Worm (Caenorhabditis elegans): Measurements from ENCODE around the gene flp-8.
A peak's percentile ranks its signal among the peaks of the same experiment; 100 is the strongest.

flp-8 gene

DNA sequence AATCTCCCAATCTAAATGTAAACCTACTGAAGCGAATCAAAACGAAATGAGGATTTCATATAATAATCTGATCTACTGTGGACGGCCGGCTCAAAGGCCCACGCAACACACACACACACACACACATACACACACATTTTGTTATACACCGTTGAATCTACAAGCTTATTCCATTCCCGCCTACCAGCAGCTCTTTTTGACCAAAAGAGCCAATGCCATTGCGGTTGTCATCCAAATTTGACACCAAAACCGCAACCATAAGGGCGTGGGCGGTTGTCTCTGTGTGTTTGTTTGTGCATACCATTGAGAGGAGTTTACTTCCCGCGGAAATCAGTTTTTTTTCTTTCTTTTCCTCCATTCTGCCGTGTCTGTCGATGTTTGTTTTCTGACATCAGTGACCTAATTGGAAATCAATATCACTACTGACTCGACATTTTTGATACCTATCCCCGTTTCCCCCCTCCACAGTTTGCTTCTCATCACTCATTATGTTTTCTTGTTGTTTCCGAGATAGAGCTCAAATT, 38.3 kb upstream of the flp-8 start:
- TF ChIP-seq pha-4 (tag; optimal IDR thresholded peaks at IDR 0.05) (peak; percentile 66), hmg-11 (tag; optimal IDR thresholded peaks at IDR 0.05) (no peak), tbx-2 (tag; optimal IDR thresholded peaks at IDR 0.05) (no peak), R02D3.7 (tag; optimal IDR thresholded peaks at IDR 0.05) (no peak), ceh-82 (tag; optimal IDR thresholded peaks at IDR 0.05) (no peak)

DNA sequence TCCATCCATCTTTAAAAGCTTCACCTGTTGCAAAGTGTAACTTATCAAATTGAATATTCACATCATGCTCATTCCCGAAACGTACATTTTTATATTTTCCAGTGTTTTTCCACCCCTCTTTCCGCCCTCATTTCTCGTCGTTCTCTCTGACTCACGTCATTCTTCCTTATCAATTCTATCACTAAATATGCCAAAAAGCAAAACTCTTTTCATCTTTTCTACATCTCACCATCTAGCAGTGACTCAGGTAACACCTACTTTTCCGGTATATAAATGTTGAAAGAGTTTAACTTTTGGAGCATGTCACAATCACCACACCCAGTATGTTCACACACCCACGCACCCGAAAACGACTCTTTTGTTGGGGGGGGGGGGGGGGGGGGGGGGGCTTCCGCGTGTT, 36.7 kb upstream of the flp-8 start:
- peak; percentile 63 for TF ChIP-seq elt-2 (tag; optimal IDR thresholded peaks at IDR 0.05)
- no peak for TF ChIP-seq nhr-12 (tag; optimal IDR thresholded peaks at IDR 0.05)
- no peak for TF ChIP-seq mml-1 (tag; optimal IDR thresholded peaks at IDR 0.05)
- TF ChIP-seq pqm-1 (tag; optimal IDR thresholded peaks at IDR 0.05) = peak; percentile 86

DNA sequence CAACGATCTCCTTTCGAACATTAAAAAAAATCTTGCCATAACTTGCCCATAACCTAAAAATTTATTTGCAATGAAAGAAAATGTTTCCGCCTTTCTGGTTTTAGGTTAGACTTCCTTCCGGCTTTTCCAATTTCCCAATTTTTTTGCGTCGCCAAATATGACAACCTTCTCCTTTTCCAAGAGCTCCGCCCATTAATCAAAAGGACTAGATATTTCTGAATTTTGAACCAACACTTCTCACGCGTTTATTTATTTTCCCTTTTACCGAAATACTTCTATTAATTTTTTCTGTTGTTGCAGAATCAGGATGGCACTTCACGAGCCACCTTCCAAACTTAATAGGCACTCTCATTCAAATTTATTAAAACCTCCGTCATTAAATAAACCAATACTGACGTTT, 35.6 kb upstream of the flp-8 start, which contains the start of gene egrh-1:
TSS of gene egrh-1 (plus strand) at position 301 of the 400 bp plus-strand sequence.
- TF ChIP-seq hmg-11 (tag; optimal IDR thresholded peaks at IDR 0.05) = no peak
- TF ChIP-seq nhr-67 (tag; optimal IDR thresholded peaks at IDR 0.05) = no peak
- TF ChIP-seq unc-62 (GFP tag; optimal IDR thresholded peaks at IDR 0.05) = no peak
- TF ChIP-seq jun-1 (tag; optimal IDR thresholded peaks at IDR 0.05) = no peak
- no peak for TF ChIP-seq pha-4 (tag; optimal IDR thresholded peaks at IDR 0.05)
- TF ChIP-seq elt-1 (tag; optimal IDR thresholded peaks at IDR 0.05) = no peak
- TF ChIP-seq nhr-77 (tag; optimal IDR thresholded peaks at IDR 0.05) = no peak

DNA sequence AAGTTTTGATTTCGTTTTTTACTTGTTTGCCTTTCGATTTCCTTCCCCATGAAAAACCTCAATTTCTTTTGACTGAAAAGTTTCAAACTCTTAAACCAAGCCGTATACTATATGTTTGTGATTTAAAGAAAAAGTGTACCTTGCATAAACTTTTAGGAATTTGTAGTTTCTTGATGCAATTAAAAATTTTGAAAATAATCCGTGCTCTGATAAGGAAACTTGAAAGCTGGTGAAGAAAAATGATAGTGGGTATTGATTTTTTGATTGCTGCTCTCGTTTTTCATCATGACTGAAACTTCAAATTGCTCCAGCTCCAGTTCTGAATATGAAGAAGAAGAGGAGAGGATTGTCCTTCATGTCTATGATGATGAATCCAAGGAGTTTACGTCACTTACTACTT, 32.2 kb upstream of the flp-8 start, which contains the start of gene acd-3:
TSS of gene acd-3 (plus strand) at position 222 of the 400 bp plus-strand sequence.
- TF ChIP-seq nhr-76 (tag; optimal IDR thresholded peaks at IDR 0.05) (no peak), elt-2 (tag; optimal IDR thresholded peaks at IDR 0.05) (peak; percentile 58), mml-1 (tag; optimal IDR thresholded peaks at IDR 0.05) (no peak), elt-1 (tag; optimal IDR thresholded peaks at IDR 0.05) (no peak), lin-15B (tag; optimal IDR thresholded peaks at IDR 0.05) (no peak), R02D3.7 (tag; optimal IDR thresholded peaks at IDR 0.05) (no peak), zag-1 (tag; optimal IDR thresholded peaks at IDR 0.05) (no peak), nhr-237 (tag; optimal IDR thresholded peaks at IDR 0.05) (no peak), ceh-28 (tag; optimal IDR thresholded peaks at IDR 0.05) (peak; percentile 35), pqm-1 (tag; optimal IDR thresholded peaks at IDR 0.05) (peak; percentile 43), aly-2 (tag; optimal IDR thresholded peaks at IDR 0.05) (no peak)

DNA sequence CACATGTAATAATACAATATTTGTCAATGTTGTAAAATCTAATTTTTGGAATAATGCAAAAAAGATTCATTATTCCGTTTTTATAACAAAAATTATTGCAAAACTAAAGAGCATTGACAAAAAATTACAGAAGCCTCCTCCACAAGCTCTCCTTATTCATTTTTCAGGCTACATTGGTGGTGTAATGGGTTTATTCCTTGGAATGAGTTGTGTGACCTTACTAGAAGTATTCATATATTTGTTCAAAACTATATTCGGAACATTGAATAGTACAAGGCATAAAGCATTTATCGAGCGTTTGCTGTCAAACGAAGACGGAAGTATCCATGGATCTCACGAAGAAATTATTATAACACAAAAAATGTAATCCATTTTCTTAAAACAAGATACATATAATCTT, 29.3 kb upstream of the flp-8 start:
- TF ChIP-seq ceh-16 (tag; optimal IDR thresholded peaks at IDR 0.05) (no peak), pqm-1 (tag; optimal IDR thresholded peaks at IDR 0.05) (no peak), skn-1 (tag; optimal IDR thresholded peaks at IDR 0.05) (no peak), lin-39 (tag; optimal IDR thresholded peaks at IDR 0.05) (no peak), eor-1 (tag; optimal IDR thresholded peaks at IDR 0.05) (no peak), jun-1 (tag; optimal IDR thresholded peaks at IDR 0.05) (no peak)

DNA sequence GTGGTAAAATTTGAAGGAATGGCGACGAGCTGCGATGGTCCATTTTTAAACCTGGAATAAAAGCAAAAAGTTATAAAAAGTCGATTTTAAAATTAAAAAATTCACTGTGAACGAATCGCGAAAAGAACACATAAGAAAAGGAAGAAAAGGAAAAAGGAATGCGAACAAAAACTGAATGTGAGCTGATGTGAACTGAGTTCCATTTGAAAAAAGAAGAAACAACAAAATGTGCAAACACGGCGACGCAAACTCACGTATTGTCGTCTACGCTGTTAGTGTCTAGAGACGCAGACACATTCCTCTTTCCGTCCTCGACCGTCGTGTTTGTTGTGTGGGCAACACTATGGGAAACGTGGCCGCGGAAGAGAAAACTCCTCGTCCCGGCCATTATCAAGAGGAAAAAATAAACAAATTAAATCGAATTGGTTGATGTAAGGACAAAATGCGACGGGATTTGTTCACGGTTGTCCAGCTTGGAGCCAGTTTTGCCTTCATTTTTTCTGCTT, 27.5 kb upstream of the flp-8 start, which contains the start of the genes C27C12.1 and C27C12.4:
TSS of gene C27C12.1 (minus strand) at position 51 of the 506 bp plus-strand sequence.
TSS of gene C27C12.4 (plus strand) at position 375 of the 506 bp plus-strand sequence.
- no peak for TF ChIP-seq fos-1 (tag; optimal IDR thresholded peaks at IDR 0.05)
- TF ChIP-seq skn-1 (tag; optimal IDR thresholded peaks at IDR 0.05) = peak; percentile 87
- peak; percentile 67 for TF ChIP-seq fkh-10 (GFP tag; optimal IDR thresholded peaks at IDR 0.05)
- no peak for TF ChIP-seq ceh-9 (tag; optimal IDR thresholded peaks at IDR 0.05)
- TF ChIP-seq egl-5 (tag; optimal IDR thresholded peaks at IDR 0.05) = peak; percentile 51
- no peak for TF ChIP-seq nhr-76 (tag; optimal IDR thresholded peaks at IDR 0.05)
- TF ChIP-seq mml-1 (tag; optimal IDR thresholded peaks at IDR 0.05) = no peak
- peak; percentile 20 for TF ChIP-seq nhr-11 (tag; optimal IDR thresholded peaks at IDR 0.05)
- no peak for TF ChIP-seq elt-3 (tag; optimal IDR thresholded peaks at IDR 0.05)
- TF ChIP-seq mdl-1 (tag; optimal IDR thresholded peaks at IDR 0.05) = no peak
- TF ChIP-seq nhr-77 (tag; optimal IDR thresholded peaks at IDR 0.05) = no peak
- peak; percentile 90 for TF ChIP-seq nfya-1 (tag; optimal IDR thresholded peaks at IDR 0.05; ENCODE audit: insufficient read depth)
- no peak for TF ChIP-seq nhr-28 (tag; optimal IDR thresholded peaks at IDR 0.05)
- TF ChIP-seq fkh-2 (tag; optimal IDR thresholded peaks at IDR 0.05) = peak; percentile 22
- TF ChIP-seq ceh-82 (tag; optimal IDR thresholded peaks at IDR 0.05) = peak; percentile 69
- TF ChIP-seq jun-1 (tag; optimal IDR thresholded peaks at IDR 0.05) = peak; percentile 75
- TF ChIP-seq ama-1 (optimal IDR thresholded peaks at IDR 0.05) = peak; percentile 44
- peak; percentile 85 for TF ChIP-seq nhr-43 (tag; optimal IDR thresholded peaks at IDR 0.05; ENCODE audit: poor library complexity, severe bottlenecking)
- TF ChIP-seq zag-1 (tag; optimal IDR thresholded peaks at IDR 0.05) = peak; percentile 8
- TF ChIP-seq nhr-237 (tag; optimal IDR thresholded peaks at IDR 0.05) = no peak
- TF ChIP-seq tbx-2 (tag; optimal IDR thresholded peaks at IDR 0.05) = peak; percentile 78
- no peak for TF ChIP-seq unc-62 (GFP tag; optimal IDR thresholded peaks at IDR 0.05)
- TF ChIP-seq ztf-11 (tag; optimal IDR thresholded peaks at IDR 0.05) = no peak
- peak; percentile 95 for TF ChIP-seq pha-4 (tag; optimal IDR thresholded peaks at IDR 0.05)
- no peak for TF ChIP-seq ceh-16 (tag; optimal IDR thresholded peaks at IDR 0.05)
- TF ChIP-seq daf-12 (tag; optimal IDR thresholded peaks at IDR 0.05) = no peak
- TF ChIP-seq hmg-11 (tag; optimal IDR thresholded peaks at IDR 0.05) = peak; percentile 95
- no peak for TF ChIP-seq nhr-12 (tag; optimal IDR thresholded peaks at IDR 0.05)
- TF ChIP-seq ZK546.5 (tag; optimal IDR thresholded peaks at IDR 0.05) = no peak
- TF ChIP-seq elt-2 (tag; optimal IDR thresholded peaks at IDR 0.05) = peak; percentile 67
- no peak for TF ChIP-seq pqm-1 (tag; optimal IDR thresholded peaks at IDR 0.05)
- TF ChIP-seq egl-27 (tag; optimal IDR thresholded peaks at IDR 0.05) = peak; percentile 14

Measured in whole organism, L3 larva.